Fruit fly (Drosophila melanogaster): ENCODE results near the gene Drsl3.

Gene Drsl3

dm6 chr3L:3319223-3319643 lies 4.4 kb downstream of the Drsl3 start, which contains the start of the genes PIG-C, CG12016 and Dpm2 (continued):
- TF ChIP-seq Dip3 (GFP tag; optimal IDR thresholded peaks at IDR 0.05) (peak; percentile 48), Lpt (GFP tag; optimal IDR thresholded peaks at IDR 0.05) (no peak), sim (GFP tag; IDR thresholded peaks at IDR 0.05) (no peak), CG12071 (GFP tag; optimal IDR thresholded peaks at IDR 0.05) (no peak), HLH4C (GFP tag; IDR thresholded peaks at IDR 0.05; ENCODE audit: partially characterized antibody) (peak; percentile 95), CG14014 (GFP tag; IDR thresholded peaks at IDR 0.05) (peak; percentile 50; the same call in 1 of the 2 replicates), zf30C (GFP tag; optimal IDR thresholded peaks at IDR 0.05) (no peak), Bteb2 (GFP tag; optimal IDR thresholded peaks at IDR 0.05) (peak; percentile 69), gcm2 (GFP tag; optimal IDR thresholded peaks at IDR 0.05) (no peak), CG13424 (tag; optimal IDR thresholded peaks at IDR 0.05) (peak; percentile 74), CG14965 (GFP tag; optimal IDR thresholded peaks at IDR 0.05; ENCODE audit: borderline replicate concordance) (no peak), CG12104 (GFP tag; optimal IDR thresholded peaks at IDR 0.05) (peak; percentile 24), CG17802 (tag; optimal IDR thresholded peaks at IDR 0.05) (peak; percentile 18), kah (GFP tag; optimal IDR thresholded peaks at IDR 0.05) (peak; percentile 33), CG6689 (GFP tag; IDR thresholded peaks at IDR 0.05) (peak; percentile 52; the same call in 1 of the 2 replicates), z (GFP tag; IDR thresholded peaks at IDR 0.05) (no peak), odd (GFP tag; optimal IDR thresholded peaks at IDR 0.05) (no peak), CG8924 (tag; optimal IDR thresholded peaks at IDR 0.05) (no peak), BtbVII (GFP tag; optimal IDR thresholded peaks at IDR 0.05) (no peak), CG3281 (GFP tag; optimal IDR thresholded peaks at IDR 0.05) (peak; percentile 27), dan (GFP tag; IDR thresholded peaks at IDR 0.05) (no peak), Gsc (GFP tag; IDR thresholded peaks at IDR 0.05) (no peak), Gug (GFP tag; IDR thresholded peaks at IDR 0.05) (peak; percentile 58; the same call in 2 of the 4 replicates), CG7745 (tag; optimal IDR thresholded peaks at IDR 0.05) (no peak), grau (tag; optimal IDR thresholded peaks at IDR 0.05) (peak; percentile 77), CG3995 (GFP tag; optimal IDR thresholded peaks at IDR 0.05) (peak; percentile 94), CG12219 (GFP tag; optimal IDR thresholded peaks at IDR 0.05) (no peak), CG31224 (GFP tag; IDR thresholded peaks at IDR 0.05) (peak; percentile 53; the same call in 1 of the 2 replicates), Fer2 (tag; optimal IDR thresholded peaks at IDR 0.05) (peak; percentile 62), bigmax (GFP tag; optimal IDR thresholded peaks at IDR 0.05) (no peak), pho (GFP tag; optimal IDR thresholded peaks at IDR 0.05) (peak; percentile 73), jing (GFP tag; optimal IDR thresholded peaks at IDR 0.05) (no peak), salm (tag; optimal IDR thresholded peaks at IDR 0.05) (peak; percentile 2), CG12744 (GFP tag; optimal IDR thresholded peaks at IDR 0.05) (peak; percentile 52), lola (GFP tag; optimal IDR thresholded peaks at IDR 0.05) (peak in 1 of 3 experiments; percentile 62), ERR (GFP tag; optimal IDR thresholded peaks at IDR 0.05) (peak; percentile 36), CG16863 (GFP tag; optimal IDR thresholded peaks at IDR 0.05) (peak; percentile 63), Chrac-16 (GFP tag; optimal IDR thresholded peaks at IDR 0.05) (peak; percentile 81), CG12659 (GFP tag; optimal IDR thresholded peaks at IDR 0.05) (peak; percentile 86), tap (tag; optimal IDR thresholded peaks at IDR 0.05) (peak; percentile 53), Hmr (GFP tag; optimal IDR thresholded peaks at IDR 0.05) (no peak), CG17361 (GFP tag; IDR thresholded peaks at IDR 0.05) (peak; percentile 79), CG6791 (GFP tag; IDR thresholded peaks at IDR 0.05; ENCODE audit: partially characterized antibody) (peak; percentile 95), Nf-YA (GFP tag; IDR thresholded peaks at IDR 0.05) (0 out of 2 replicates have a peak, but pooled peaks have one; percentile 6), eyg (GFP tag; optimal IDR thresholded peaks at IDR 0.05) (no peak), Lhr (GFP tag; optimal IDR thresholded peaks at IDR 0.05) (peak; percentile 59), ash1 (GFP tag; optimal IDR thresholded peaks at IDR 0.05) (no peak), CG8290 (GFP tag; optimal IDR thresholded peaks at IDR 0.05) (peak; percentile 68), CG8290 (tag; optimal IDR thresholded peaks at IDR 0.05) (no peak), CG11560 (tag; IDR thresholded peaks at IDR 0.05) (peak; percentile 38; the same call in 1 of the 3 replicates), Pdp1 (GFP tag; optimal IDR thresholded peaks at IDR 0.05) (peak; percentile 68 to 89)
